Worm (Caenorhabditis elegans) whole organism, midembryonic: Measurements from ENCODE around the gene F53F1.3.

ENCODE experiments used
- T22C8.4 ChIP-seq: fragments of 200-800 bp; sonication (Bioruptor generic); IDR thresholded peaks from 2 replicates; pipeline ENCODE4 v1.3.6; 2022; ENCODE audit warnings: missing genetic modification characterization, missing compliant biosample characterization
- cog-1 ChIP-seq: sonication (generic microtip); optimal IDR thresholded peaks from 2 replicates; lab custom pipeline; 2016; ENCODE audit warnings: missing genetic modification characterization, missing compliant biosample characterization
- flt-1 ChIP-seq: fragments of 200-800 bp; sonication (Bioruptor generic); IDR thresholded peaks from 2 replicates; pipeline ENCODE4 v1.3.6; 2022; ENCODE audit warnings: missing genetic modification characterization, missing compliant biosample characterization
- klf-2 ChIP-seq: fragments of 200-800 bp; sonication (Bioruptor generic); conservative IDR thresholded peaks from 2 replicates; pipeline ENCODE4 v1.3.6; 2022; ENCODE audit warnings: missing genetic modification reagents, missing genetic modification characterization, missing compliant biosample characterization
- med-1 ChIP-seq: sonication (generic microtip); optimal IDR thresholded peaks from 2 replicates; lab custom pipeline; 2017; ENCODE audit warnings: missing genetic modification characterization, mild to moderate bottlenecking, missing compliant biosample characterization, antibody characterized with exemption, missing genetic modification reagents; ENCODE audit not compliant: insufficient read depth
- ref-1 ChIP-seq: fragments of 200-800 bp; sonication (Bioruptor generic); conservative IDR thresholded peaks from 2 replicates; pipeline ENCODE4 v1.3.6; 2022; ENCODE audit warnings: missing genetic modification reagents, missing genetic modification characterization, missing compliant biosample characterization
- tab-1 ChIP-seq: fragments of 200-800 bp; sonication (Bioruptor generic); IDR thresholded peaks from 2 replicates; pipeline ENCODE4 v1.3.6; 2022; ENCODE audit warnings: missing genetic modification characterization, missing compliant biosample characterization
- ztf-23 ChIP-seq: fragments of 200-800 bp; sonication (Bioruptor generic); IDR thresholded peaks from 2 replicates; pipeline ENCODE4 v1.3.6; 2022; ENCODE audit warnings: missing genetic modification reagents, missing genetic modification characterization, missing compliant biosample characterization
- ztf-29 ChIP-seq: fragments of 200-800 bp; sonication (Bioruptor generic); IDR thresholded peaks from 2 replicates; pipeline ENCODE4 v1.3.6; 2022; ENCODE audit warnings: missing genetic modification reagents, missing genetic modification characterization, missing compliant biosample characterization

- TF ChIP-seq tab-1 (GFP tag; lab: Robert Waterston, UW), result no peak
- no peak for TF ChIP-seq klf-2
- TF ChIP-seq med-1 (GFP tag; lab: Kevin White, UChicago), result no peak
- TF ChIP-seq cog-1 (tag; lab: Kevin White, UChicago), result no peak
- no peak for TF ChIP-seq flt-1 (GFP tag; lab: Robert Waterston, UW)
- no peak for TF ChIP-seq ztf-29 (GFP tag; lab: Robert Waterston, UW)
- TF ChIP-seq T22C8.4, result no peak
- no peak for TF ChIP-seq ztf-23 (GFP tag; lab: Robert Waterston, UW)
- TF ChIP-seq ref-1 (GFP tag; lab: Robert Waterston, UW), result no peak
Measured at ce11 chrV:13459323-13459722, 51.3 kb downstream of the F53F1.3 start, which contains the start of gene bath-39.
